Worm (Caenorhabditis elegans): ENCODE measurements around the gene F32D1.8.

DNA sequence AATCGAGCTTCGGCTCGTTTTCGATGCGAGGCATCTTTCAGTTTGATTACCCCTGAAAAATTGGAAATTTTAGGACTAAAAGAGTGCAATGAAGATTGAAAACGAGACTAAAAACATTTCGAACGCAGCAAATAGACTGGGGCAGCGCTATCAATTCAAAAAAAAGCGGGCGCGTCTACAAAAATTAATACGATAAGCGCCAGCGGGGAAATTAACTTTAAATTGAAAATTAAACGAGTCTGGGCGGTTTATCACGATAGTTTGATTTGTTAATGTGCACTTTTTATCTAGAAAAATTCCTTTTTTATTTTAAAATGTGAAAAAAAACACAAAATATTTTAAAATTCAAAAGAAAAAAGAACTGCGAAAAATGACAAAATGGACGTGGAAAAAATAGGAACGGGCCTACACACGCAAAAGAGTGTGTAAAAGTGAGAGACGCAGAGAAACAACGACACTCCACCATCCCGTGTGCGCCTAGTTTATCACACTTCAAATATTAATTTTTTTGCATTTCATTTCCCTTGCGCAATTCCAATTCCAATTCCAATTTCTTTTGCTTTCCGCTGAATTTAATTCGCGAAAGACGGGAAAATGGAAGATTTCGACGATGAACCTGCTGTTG lies 6.1 kb downstream of the F32D1.8 start, which contains the start of the genes gmpr-1 and fipp-1:
- TF ChIP-seq C38D4.7 (GFP tag; optimal IDR thresholded peaks at IDR 0.05) (no peak), ahr-1 (tag; optimal IDR thresholded peaks at IDR 0.05) (no peak), ceh-18 (tag; optimal IDR thresholded peaks at IDR 0.05) (no peak)
